Worm (Caenorhabditis elegans) whole organism, early embryonic: ENCODE results near the gene D2007.1.

ENCODE experiments used
- F13C5.2 ChIP-seq: sonication (generic microtip); optimal IDR thresholded peaks from 2 replicates; lab custom pipeline; 2017; ENCODE audit warnings: mild to moderate bottlenecking, missing genetic modification characterization, inconsistent platforms, missing compliant biosample characterization
- aly-1 ChIP-seq: sonication (generic microtip); optimal IDR thresholded peaks from 2 replicates; lab custom pipeline; 2016; ENCODE audit warnings: missing genetic modification characterization, missing compliant biosample characterization
- ama-1 ChIP-seq: fragments of 150-350 bp; optimal IDR thresholded peaks from 2 replicates; lab custom pipeline; 2014
- ceh-36 ChIP-seq: sonication (generic microtip); optimal IDR thresholded peaks from 2 replicates; lab custom pipeline; 2016; ENCODE audit warnings: missing genetic modification characterization, inconsistent platforms, missing compliant biosample characterization
- flt-1 ChIP-seq: fragments of 200-800 bp; sonication (Bioruptor generic); IDR thresholded peaks from 2 replicates; pipeline ENCODE4 v1.3.6; 2022; ENCODE audit warnings: missing genetic modification characterization, missing compliant biosample characterization
- hmbx-1 ChIP-seq: sonication (generic microtip); optimal IDR thresholded peaks from 2 replicates; lab custom pipeline; 2016; ENCODE audit warnings: mild to moderate bottlenecking, missing genetic modification characterization, missing compliant biosample characterization
- scrt-1 ChIP-seq: fragments of 200-800 bp; sonication (Bioruptor generic); IDR thresholded peaks from 2 replicates; pipeline ENCODE4 v1.3.6; 2022; ENCODE audit warnings: missing genetic modification characterization, missing compliant biosample characterization
- sea-1 ChIP-seq: fragments of 200-800 bp; sonication (Bioruptor generic); conservative IDR thresholded peaks from 2 replicates; pipeline ENCODE4 v1.3.6; 2022; ENCODE audit warnings: missing genetic modification characterization, missing compliant biosample characterization
- tbx-37 ChIP-seq: fragments of 200-800 bp; sonication (Bioruptor generic); conservative IDR thresholded peaks from 2 replicates; pipeline ENCODE4 v1.3.6; 2022; ENCODE audit warnings: missing genetic modification reagents, missing genetic modification characterization, missing compliant biosample characterization
- tra-4 ChIP-seq: sonication (generic microtip); optimal IDR thresholded peaks from 2 replicates; lab custom pipeline; 2017; ENCODE audit warnings: missing genetic modification characterization, missing compliant biosample characterization

DNA sequence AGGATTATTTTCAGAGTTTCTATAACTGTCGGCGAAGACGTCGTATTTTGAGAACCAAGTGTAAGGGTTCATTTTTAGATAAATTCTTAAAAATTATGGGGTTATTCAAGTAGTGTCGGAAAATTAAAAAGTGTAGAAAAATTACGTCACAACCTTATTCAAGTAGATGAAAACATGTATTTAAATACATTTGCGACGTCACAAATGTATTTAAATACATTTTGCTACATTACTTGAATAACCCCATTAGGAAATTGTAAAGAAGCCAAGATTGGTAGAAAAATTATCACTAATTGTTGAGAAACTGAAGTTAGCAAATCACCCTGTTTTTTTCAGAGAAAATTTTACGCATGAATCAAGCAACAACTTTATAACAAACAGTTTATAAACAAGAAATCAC is 26.1 kb upstream of the D2007.1 start:
- TF ChIP-seq ama-1 (no peak), aly-1 (tag; lab: Kevin White, UChicago) (no peak), scrt-1 (no peak), tbx-37 (GFP tag; lab: Robert Waterston, UW) (no peak), sea-1 (GFP tag; lab: Robert Waterston, UW) (no peak), F13C5.2 (no peak), tra-4 (no peak), flt-1 (GFP tag; lab: Robert Waterston, UW) (no peak), ceh-36 (tag; lab: Kevin White, UChicago) (no peak), hmbx-1 (no peak)
